Fruit fly (Drosophila melanogaster) whole organism, pupa: ENCODE results near the gene armi.

ENCODE experiments used
- CG10348 ChIP-seq: fragments of 200-800 bp; sonication (Bioruptor generic); IDR thresholded peaks from 2 replicates; pipeline ENCODE4 v1.3.6; 2022; ENCODE audit warnings: missing biosample characterization, missing genetic modification characterization
- CG12605 ChIP-seq: fragments of 200-800 bp; sonication (Bioruptor generic); IDR thresholded peaks from 2 replicates; pipeline ENCODE4 v1.3.6; 2022; ENCODE audit warnings: missing biosample characterization, missing genetic modification characterization
- CG13204 ChIP-seq: fragments of 200-800 bp; sonication (Bioruptor generic); optimal IDR thresholded peaks from 2 replicates; lab custom pipeline; 2018; ENCODE audit warnings: missing biosample characterization, mild to moderate bottlenecking, missing genetic modification characterization, moderate library complexity
- CG4496 ChIP-seq: fragments of 200-800 bp; sonication (Bioruptor generic); IDR thresholded peaks from 3 replicates; pipeline ENCODE4 v1.3.6; 2022; ENCODE audit warnings: missing biosample characterization, missing genetic modification characterization
- CG8159 ChIP-seq: fragments of 200-800 bp; sonication (Bioruptor generic); optimal IDR thresholded peaks from 3 replicates; lab custom pipeline; 2018; ENCODE audit warnings: missing biosample characterization, mild to moderate bottlenecking, missing genetic modification characterization, moderate library complexity
- CG8301 ChIP-seq: fragments of 200-800 bp; sonication (Bioruptor generic); optimal IDR thresholded peaks from 2 replicates; lab custom pipeline; 2018; ENCODE audit warnings: missing biosample characterization, mild to moderate bottlenecking, missing genetic modification characterization
- CG9948 ChIP-seq: fragments of 200-800 bp; sonication (Bioruptor generic); optimal IDR thresholded peaks from 2 replicates; lab custom pipeline; 2018; ENCODE audit warnings: missing biosample characterization, mild to moderate bottlenecking, missing genetic modification characterization, moderate library complexity
- EcR ChIP-seq: fragments of 200-800 bp; sonication (Bioruptor generic); optimal IDR thresholded peaks from 3 replicates; lab custom pipeline; 2019; ENCODE audit warnings: missing biosample characterization, missing genetic modification characterization, mild to moderate bottlenecking, moderate library complexity, missing genetic modification reagents
- Ets98B ChIP-seq: fragments of 200-800 bp; sonication (Bioruptor generic); IDR thresholded peaks from 2 replicates; pipeline ENCODE4 v1.3.6; 2022; ENCODE audit warnings: missing biosample characterization, missing genetic modification characterization
- Pif1B ChIP-seq: fragments of 200-800 bp; sonication (Bioruptor generic); optimal IDR thresholded peaks from 3 replicates; lab custom pipeline; 2016; ENCODE audit warnings: missing biosample characterization, missing genetic modification characterization
- Snoo ChIP-seq: fragments of 200-800 bp; sonication (Bioruptor generic); optimal IDR thresholded peaks from 3 replicates; lab custom pipeline; 2017; ENCODE audit warnings: missing biosample characterization, mild to moderate bottlenecking, missing genetic modification characterization, inconsistent platforms
- rn ChIP-seq: fragments of 200-800 bp; sonication (Bioruptor generic); IDR thresholded peaks from 2 replicates; pipeline ENCODE4 v1.3.6; 2022; ENCODE audit warnings: missing biosample characterization, missing genetic modification characterization

dm6 chr3L:3485088-3485710 is 24.1 kb downstream of the armi start:
- TF ChIP-seq CG8301 (tag; lab: Kevin White, UChicago), result no peak
- TF ChIP-seq CG12605 (GFP tag; lab: Robert Waterston, UW), result 0 out of 2 replicates have a peak, but pooled peaks have one; percentile 21
- no peak for TF ChIP-seq CG9948
- TF ChIP-seq CG13204 (GFP tag; lab: Kevin White, UChicago), result no peak
- no peak for TF ChIP-seq EcR (GFP tag; lab: Kevin White, UChicago)
- 0 out of 3 replicates have a peak, but pooled peaks have one; percentile 11 for TF ChIP-seq CG4496 (GFP tag; lab: Robert Waterston, UW)
- 0 out of 2 replicates have a peak, but pooled peaks have one; percentile 5 for TF ChIP-seq Ets98B
- TF ChIP-seq Pif1B (GFP tag; lab: Kevin White, UChicago), result no peak
- peak; percentile 47 for TF ChIP-seq CG8159
- TF ChIP-seq CG10348, result no peak
- peak; percentile 13 for TF ChIP-seq Snoo (tag; lab: Kevin White, UChicago)
- TF ChIP-seq rn (GFP tag; lab: Robert Waterston, UW), result no peak
